Worm (Caenorhabditis elegans): ENCODE data around the gene fut-2.

DNA sequence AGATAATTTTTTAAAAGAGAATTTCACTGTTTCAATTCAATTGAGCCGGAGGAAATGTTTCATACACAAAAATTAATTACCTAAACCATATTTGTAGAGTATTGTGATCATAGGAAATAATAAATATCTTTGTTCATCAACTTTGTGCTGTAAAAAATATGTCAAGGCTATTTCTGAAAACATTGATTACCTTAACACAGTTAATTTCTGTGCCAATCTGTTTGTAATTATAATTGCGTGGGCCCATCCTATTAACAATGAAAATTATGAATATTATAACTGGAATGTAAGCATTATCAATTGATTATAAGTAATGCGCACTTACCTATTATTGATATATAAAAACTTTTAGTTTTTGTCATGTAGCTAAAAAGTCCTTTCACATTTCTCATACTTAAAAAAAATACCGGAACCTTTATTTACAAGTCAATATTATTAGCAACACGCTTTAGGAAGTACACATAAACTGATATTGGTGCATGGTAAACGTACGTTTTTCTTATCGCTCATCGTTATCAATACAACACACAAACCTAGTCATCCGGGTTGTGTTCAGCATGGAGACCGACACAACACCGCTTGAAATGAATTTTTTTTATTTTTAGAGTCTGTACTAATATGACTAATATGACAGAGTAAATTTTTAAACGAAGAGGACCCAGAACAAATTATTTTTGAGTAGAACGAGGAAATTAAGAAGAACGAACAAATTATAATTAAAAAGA is at the start of gene fut-2:
- TF ChIP-seq nhr-11 (tag; optimal IDR thresholded peaks at IDR 0.05): no peak
- TF ChIP-seq fkh-10 (GFP tag; optimal IDR thresholded peaks at IDR 0.05): no peak
- TF ChIP-seq ztf-4 (tag; optimal IDR thresholded peaks at IDR 0.05): no peak
- no peak for TF ChIP-seq alr-1 (tag; optimal IDR thresholded peaks at IDR 0.05; ENCODE audit: borderline replicate concordance)
- no peak for TF ChIP-seq nhr-76 (tag; optimal IDR thresholded peaks at IDR 0.05)
- TF ChIP-seq ztf-11 (tag; optimal IDR thresholded peaks at IDR 0.05): no peak

Measured in whole organism, L1 larva.